Worm (Caenorhabditis elegans) whole organism, L4 larva: ENCODE results near the gene talp-3.
A peak's percentile ranks its signal among the peaks of the same experiment; 100 is the strongest.

ENCODE experiments used
- F44E2.7 ChIP-seq: fragments of 200-800 bp; sonication (Bioruptor generic); IDR thresholded peaks from 2 replicates; pipeline ENCODE4 v2.1.2; 2022; ENCODE audit warnings: missing genetic modification characterization, missing compliant biosample characterization
- R02D3.7 ChIP-seq: fragments of 150-350 bp; sonication (generic microtip); optimal IDR thresholded peaks from 3 replicates; lab custom pipeline; 2014; ENCODE audit warnings: missing biosample characterization, missing genetic modification characterization
- ZK546.5 ChIP-seq, 2 experiments: sonication (generic microtip); optimal IDR thresholded peaks; 2 replicates each; lab custom pipeline; 2017; ENCODE audit warnings: missing biosample characterization in 2 of 2, missing genetic modification characterization in 2 of 2
- aha-1 ChIP-seq: fragments of 150-350 bp; peaks from one replicate; lab custom pipeline; 2014; ENCODE audit warnings: missing biosample characterization, missing genetic modification characterization
- arid-1 ChIP-seq: fragments of 200-800 bp; sonication (Bioruptor generic); conservative IDR thresholded peaks from 2 replicates; pipeline ENCODE4 v1.3.6; 2022; ENCODE audit warnings: missing genetic modification reagents, missing genetic modification characterization, missing compliant biosample characterization
- attf-4 ChIP-seq: sonication (generic microtip); optimal IDR thresholded peaks from 3 replicates; lab custom pipeline; 2017; ENCODE audit warnings: missing biosample characterization, missing genetic modification characterization
- ceh-20 ChIP-seq: fragments of 200-800 bp; sonication (Bioruptor generic); IDR thresholded peaks from 2 replicates; pipeline ENCODE4 v1.3.6; 2022; ENCODE audit warnings: missing genetic modification reagents, missing genetic modification characterization, missing compliant biosample characterization
- ceh-28 ChIP-seq: fragments of 150-350 bp; optimal IDR thresholded peaks from 2 replicates; lab custom pipeline; 2014; ENCODE audit warnings: missing biosample characterization, missing genetic modification reagents, missing genetic modification characterization
- ceh-62 ChIP-seq: sonication (generic microtip); optimal IDR thresholded peaks from 2 replicates; lab custom pipeline; 2017; ENCODE audit warnings: missing biosample characterization, missing genetic modification characterization
- cey-2 ChIP-seq: sonication (generic microtip); optimal IDR thresholded peaks from 3 replicates; lab custom pipeline; 2017; ENCODE audit warnings: missing genetic modification characterization, mild to moderate bottlenecking, missing compliant biosample characterization, antibody characterized with exemption, borderline replicate concordance; ENCODE audit not compliant: insufficient read depth
- ctbp-1 ChIP-seq: fragments of 200-800 bp; sonication (Bioruptor generic); IDR thresholded peaks from 2 replicates; pipeline ENCODE4 v1.3.6; 2022; ENCODE audit warnings: missing genetic modification reagents, missing genetic modification characterization, missing compliant biosample characterization
- daf-16 ChIP-seq, 3 experiments: sonication (generic microtip); optimal IDR thresholded peaks; 2 replicates each; lab custom pipeline; 2016 to 2017; ENCODE audit warnings: missing genetic modification characterization in 3 of 3, missing genetic modification reagents in 3 of 3, mild to moderate bottlenecking in 2 of 3, missing compliant biosample characterization in 2 of 3, missing biosample characterization in 1 of 3, moderate library complexity in 1 of 3
- duxl-1 ChIP-seq: sonication (generic microtip); optimal IDR thresholded peaks from 2 replicates; lab custom pipeline; 2016; ENCODE audit warnings: mild to moderate bottlenecking, missing genetic modification characterization, moderate library complexity, missing compliant biosample characterization; ENCODE audit not compliant: poor library complexity
- dve-1 ChIP-seq: sonication (generic microtip); optimal IDR thresholded peaks from 2 replicates; lab custom pipeline; 2017; ENCODE audit warnings: antibody characterized with exemption, mild to moderate bottlenecking, missing genetic modification characterization, missing compliant biosample characterization; ENCODE audit not compliant: insufficient read depth
- egl-43 ChIP-seq: fragments of 200-800 bp; sonication (Bioruptor generic); IDR thresholded peaks from 2 replicates; pipeline ENCODE4 v1.3.6; 2022; ENCODE audit warnings: missing genetic modification reagents, missing genetic modification characterization, missing compliant biosample characterization
- gei-8 ChIP-seq: fragments of 200-800 bp; sonication (Bioruptor generic); optimal IDR thresholded peaks from 2 replicates; lab custom pipeline; 2018; ENCODE audit warnings: mild to moderate bottlenecking, missing genetic modification characterization, missing compliant biosample characterization
- hif-1 ChIP-seq, 2 experiments: sonication (generic microtip); optimal IDR thresholded peaks; 2 replicates each; lab custom pipeline; 2016 to 2017; ENCODE audit warnings: missing compliant biosample characterization in 2 of 2, missing genetic modification characterization in 2 of 2, missing genetic modification reagents in 2 of 2, missing genotype in 2 of 2, mild to moderate bottlenecking in 1 of 2
- hlh-11 ChIP-seq: fragments of 200-800 bp; sonication (Bioruptor generic); optimal IDR thresholded peaks from 2 replicates; lab custom pipeline; 2018; ENCODE audit warnings: mild to moderate bottlenecking, missing genetic modification characterization, missing compliant biosample characterization
- hlh-30 ChIP-seq: sonication (generic microtip); optimal IDR thresholded peaks from 2 replicates; lab custom pipeline; 2017; ENCODE audit warnings: antibody characterized with exemption, mild to moderate bottlenecking, missing genetic modification characterization, missing compliant biosample characterization; ENCODE audit not compliant: insufficient read depth
- lin-1 ChIP-seq: fragments of 200-800 bp; sonication (Bioruptor generic); IDR thresholded peaks from 2 replicates; pipeline ENCODE4 v1.3.6; 2022; ENCODE audit warnings: missing genetic modification reagents, missing genetic modification characterization, missing compliant biosample characterization
- lin-13 ChIP-seq: fragments of 150-350 bp; optimal IDR thresholded peaks from 2 replicates; lab custom pipeline; 2014; ENCODE audit warnings: missing biosample characterization, missing genetic modification reagents, missing genetic modification characterization
- lsy-2 ChIP-seq, 2 experiments: fragments of 150-350 bp in 1 of 2; sonication (generic microtip) in 1 of 2; optimal IDR thresholded peaks; 2 replicates each; lab custom pipeline; 2014 to 2017; ENCODE audit warnings: missing biosample characterization in 2 of 2, missing genetic modification characterization in 2 of 2
- mdl-1 ChIP-seq, 2 experiments: fragments of 150-350 bp in 1 of 2; sonication (generic microtip) in 1 of 2; optimal IDR thresholded peaks; 2 replicates each; lab custom pipeline; 2014 to 2017; ENCODE audit warnings: missing biosample characterization in 2 of 2, missing genetic modification characterization in 2 of 2
- mdt-29 ChIP-seq: fragments of 200-800 bp; sonication (Bioruptor generic); IDR thresholded peaks from 2 replicates; pipeline ENCODE4 v1.3.6; 2022; ENCODE audit warnings: missing genetic modification reagents, missing genetic modification characterization, missing compliant biosample characterization
- mep-1 ChIP-seq: fragments of 150-350 bp; sonication (generic microtip); optimal IDR thresholded peaks from 3 replicates; lab custom pipeline; 2014; ENCODE audit warnings: missing biosample characterization, missing genetic modification characterization
- mes-2 ChIP-seq: sonication (generic microtip); optimal IDR thresholded peaks from 2 replicates; lab custom pipeline; 2016; ENCODE audit warnings: missing genotype, mild to moderate bottlenecking, missing genetic modification characterization, missing compliant biosample characterization; ENCODE audit not compliant: poor library complexity, severe bottlenecking
- mxl-3 ChIP-seq: fragments of 200-800 bp; sonication (Bioruptor generic); optimal IDR thresholded peaks from 2 replicates; lab custom pipeline; 2018; ENCODE audit warnings: mild to moderate bottlenecking, missing genetic modification characterization, missing compliant biosample characterization
- nhr-10 ChIP-seq: fragments of 150-350 bp; optimal IDR thresholded peaks from 2 replicates; lab custom pipeline; 2014; ENCODE audit warnings: missing biosample characterization, missing genetic modification characterization
- nhr-11 ChIP-seq: fragments of 150-350 bp; optimal IDR thresholded peaks from 2 replicates; lab custom pipeline; 2014; ENCODE audit warnings: missing biosample characterization, missing genetic modification characterization
- nhr-237 ChIP-seq: sonication (generic microtip); optimal IDR thresholded peaks from 2 replicates; lab custom pipeline; 2017; ENCODE audit warnings: missing biosample characterization, missing genetic modification characterization
- nhr-28 ChIP-seq: fragments of 150-350 bp; optimal IDR thresholded peaks from 2 replicates; lab custom pipeline; 2014; ENCODE audit warnings: missing biosample characterization, missing genetic modification characterization
- nhr-48 ChIP-seq: sonication (generic microtip); optimal IDR thresholded peaks from 2 replicates; lab custom pipeline; 2016; ENCODE audit warnings: mild to moderate bottlenecking, missing genetic modification characterization, missing compliant biosample characterization
- nhr-6 ChIP-seq: fragments of 150-350 bp; optimal IDR thresholded peaks from 2 replicates; lab custom pipeline; 2014; ENCODE audit warnings: missing biosample characterization, missing genetic modification characterization
- nhr-76 ChIP-seq: fragments of 150-350 bp; optimal IDR thresholded peaks from 2 replicates; lab custom pipeline; 2014; ENCODE audit warnings: missing biosample characterization, missing genetic modification characterization
- rbr-2 ChIP-seq: sonication (generic microtip); optimal IDR thresholded peaks from 2 replicates; lab custom pipeline; 2016; ENCODE audit warnings: missing genotype, missing genetic modification characterization, missing compliant biosample characterization
- set-16 ChIP-seq: fragments of 200-800 bp; sonication (Bioruptor generic); IDR thresholded peaks from 2 replicates; pipeline ENCODE4 v1.3.6; 2022; ENCODE audit warnings: missing genetic modification reagents, missing genetic modification characterization, missing compliant biosample characterization
- skn-1 ChIP-seq: fragments of 150-350 bp; optimal IDR thresholded peaks from 2 replicates; lab custom pipeline; 2014; ENCODE audit warnings: missing biosample characterization, missing genetic modification characterization
- spr-1 ChIP-seq: sonication (generic microtip); optimal IDR thresholded peaks from 2 replicates; lab custom pipeline; 2016; ENCODE audit warnings: mild to moderate bottlenecking, missing genetic modification characterization, missing compliant biosample characterization
- tag-97 ChIP-seq: fragments of 200-800 bp; sonication (Bioruptor generic); IDR thresholded peaks from 2 replicates; pipeline ENCODE4 v1.3.6; 2022; ENCODE audit warnings: missing genetic modification characterization, missing compliant biosample characterization
- unc-130 ChIP-seq: sonication (generic microtip); optimal IDR thresholded peaks from 2 replicates; lab custom pipeline; 2016; ENCODE audit warnings: missing genetic modification reagents, missing genetic modification characterization, missing compliant biosample characterization
- unc-39 ChIP-seq: sonication (generic microtip); optimal IDR thresholded peaks from 2 replicates; lab custom pipeline; 2017; ENCODE audit warnings: missing biosample characterization, missing genetic modification characterization
- unc-62 ChIP-seq, 3 experiments: fragments of 150-350 bp in 1 of 3; sonication (generic microtip); optimal IDR thresholded peaks in 2 of 3; peaks in 1 of 3; 1 replicate in 1 of 3; 2 replicates in 2 of 3; lab custom pipeline; 2014 to 2017; ENCODE audit warnings: missing biosample characterization in 3 of 3, missing genetic modification characterization in 3 of 3, missing genetic modification reagents in 3 of 3, missing genotype in 1 of 3
- zfp-3 ChIP-seq: fragments of 200-800 bp; sonication (Bioruptor generic); conservative IDR thresholded peaks from 2 replicates; pipeline ENCODE4 v1.3.6; 2022; ENCODE audit warnings: missing genetic modification reagents, missing genetic modification characterization, missing compliant biosample characterization
- zip-2 ChIP-seq: fragments of 150-350 bp; optimal IDR thresholded peaks from 2 replicates; lab custom pipeline; 2014; ENCODE audit warnings: missing biosample characterization, missing genetic modification characterization
- ztf-7 ChIP-seq: fragments of 150-350 bp; optimal IDR thresholded peaks from 2 replicates; lab custom pipeline; 2014; ENCODE audit warnings: missing biosample characterization, missing genetic modification characterization

talp-3 gene

DNA sequence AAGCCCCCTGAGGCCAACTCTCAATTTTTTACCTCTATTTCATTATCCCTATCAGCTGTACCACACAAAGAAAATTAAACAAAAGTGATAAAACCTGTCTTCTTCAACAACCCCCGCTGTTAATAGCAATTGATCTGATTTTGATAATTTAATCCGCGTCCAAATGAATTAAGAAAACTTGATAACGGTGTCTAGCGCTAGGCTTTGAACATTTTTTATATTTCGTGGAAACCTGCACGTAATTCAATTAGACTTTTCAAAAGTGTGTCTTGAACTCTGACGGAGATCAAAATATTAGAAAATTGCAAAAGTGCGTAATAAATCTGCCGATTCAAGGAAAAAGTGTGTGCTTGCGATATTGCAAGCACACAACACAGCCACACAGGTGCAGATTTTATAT is 39.8 kb downstream of the talp-3 start:
- TF ChIP-seq nhr-11 (tag; lab: Kevin White, UChicago): peak; percentile 33
- TF ChIP-seq unc-39 (tag; lab: Kevin White, UChicago): no peak
- TF ChIP-seq aha-1 (tag; lab: Kevin White, UChicago): peak; percentile 64
- no peak for TF ChIP-seq mdl-1 (tag; optimal IDR thresholded peaks at IDR 0.05; lab: Kevin White, UChicago)
- TF ChIP-seq mdt-29 (GFP tag; lab: Robert Waterston, UW): no peak
- peak in 1 of 2 experiments; percentile 71 for TF ChIP-seq unc-62 (GFP tag; optimal IDR thresholded peaks at IDR 0.05 in 1 of 2; lab: Kevin White, UChicago)
- no peak for TF ChIP-seq unc-62 (tag; optimal IDR thresholded peaks at IDR 0.05; lab: Kevin White, UChicago)

DNA sequence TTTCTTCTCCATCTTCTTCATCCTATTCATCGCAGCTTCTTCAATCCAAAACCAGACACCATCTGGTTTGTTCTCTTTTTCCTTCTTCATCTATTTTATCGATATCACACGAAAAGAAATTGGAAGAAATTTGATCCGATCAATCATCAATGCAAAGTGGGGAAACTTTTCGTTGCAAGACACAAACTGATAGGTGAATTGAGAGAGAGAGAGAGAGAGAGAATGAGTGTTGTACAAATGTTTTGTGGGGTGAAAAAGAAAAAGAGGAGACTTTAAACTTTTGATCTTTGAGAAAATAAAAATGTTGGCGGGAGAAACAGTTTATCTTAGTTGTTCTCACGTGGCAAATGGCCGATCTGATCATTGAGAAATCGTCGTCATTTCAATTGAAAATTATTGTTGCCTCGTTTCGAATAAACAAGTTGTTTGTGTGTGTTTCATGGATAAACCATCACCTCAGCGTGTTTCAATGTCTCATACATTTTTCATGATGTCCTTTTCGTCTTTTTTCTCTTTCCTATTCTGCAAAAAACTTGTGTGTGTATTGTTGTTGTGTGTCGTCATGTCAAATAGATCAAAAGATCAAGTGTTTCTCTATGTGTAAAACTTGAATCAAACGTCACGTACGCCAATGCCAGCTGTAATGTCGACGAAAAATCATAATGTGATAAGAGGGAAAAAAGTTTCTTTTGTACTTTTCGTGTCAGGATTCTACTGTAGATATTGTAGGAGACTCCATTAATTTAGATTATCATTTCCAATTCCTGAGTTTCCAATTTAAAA is 40.4 kb downstream of the talp-3 start:
- TF ChIP-seq mes-2: peak; percentile 46
- TF ChIP-seq F44E2.7 (GFP tag; lab: Robert Waterston, UW): no peak
- peak in 1 of 2 experiments; percentile 91 for TF ChIP-seq hif-1 (tag; optimal IDR thresholded peaks at IDR 0.05; lab: Kevin White, UChicago)
- TF ChIP-seq mep-1 (tag; lab: Kevin White, UChicago): peak; percentile 64
- no peak for TF ChIP-seq set-16 (GFP tag; lab: Robert Waterston, UW)
- TF ChIP-seq dve-1 (tag; lab: Kevin White, UChicago): peak; percentile 67
- peak; percentile 63 for TF ChIP-seq zip-2 (tag; lab: Kevin White, UChicago)
- TF ChIP-seq lin-1 (GFP tag; lab: Robert Waterston, UW): peak; percentile 7; the same call in 1 of the 2 replicates
- no peak for TF ChIP-seq tag-97 (GFP tag; lab: Robert Waterston, UW)
- TF ChIP-seq gei-8 (GFP tag; lab: Kevin White, UChicago): peak; percentile 33
- TF ChIP-seq skn-1 (tag; lab: Kevin White, UChicago): no peak
- TF ChIP-seq ZK546.5 (tag; optimal IDR thresholded peaks at IDR 0.05; lab: Kevin White, UChicago): no peak
- TF ChIP-seq ceh-62 (tag; lab: Kevin White, UChicago): no peak
- peak; percentile 39 to 67 for TF ChIP-seq mdl-1 (tag; optimal IDR thresholded peaks at IDR 0.05; lab: Kevin White, UChicago)
- TF ChIP-seq hlh-11: peak; percentile 64
- peak; percentile 46 for TF ChIP-seq nhr-10 (tag; lab: Kevin White, UChicago)
- TF ChIP-seq daf-16 (GFP tag; optimal IDR thresholded peaks at IDR 0.05; lab: Kevin White, UChicago): no peak
- TF ChIP-seq daf-16 (tag; optimal IDR thresholded peaks at IDR 0.05; lab: Kevin White, UChicago): peak; percentile 93
- TF ChIP-seq nhr-48 (tag; lab: Kevin White, UChicago): peak; percentile 73
- peak in 1 of 2 experiments; percentile 96 for TF ChIP-seq unc-62 (GFP tag; optimal IDR thresholded peaks at IDR 0.05 in 1 of 2; lab: Kevin White, UChicago)
- no peak for TF ChIP-seq unc-62 (tag; optimal IDR thresholded peaks at IDR 0.05; lab: Kevin White, UChicago)
- no peak for TF ChIP-seq ceh-20 (GFP tag; lab: Robert Waterston, UW)
- TF ChIP-seq rbr-2 (tag; lab: Kevin White, UChicago): peak; percentile 1
- peak; percentile 45 for TF ChIP-seq ztf-7 (tag; lab: Kevin White, UChicago)
- peak; percentile 81 for TF ChIP-seq nhr-28
- TF ChIP-seq egl-43 (GFP tag; lab: Robert Waterston, UW): no peak
- TF ChIP-seq hlh-30 (tag; lab: Kevin White, UChicago): peak; percentile 34
- no peak for TF ChIP-seq duxl-1
- no peak for TF ChIP-seq arid-1 (GFP tag; lab: Robert Waterston, UW)
- TF ChIP-seq lin-13 (GFP tag; lab: Kevin White, UChicago): no peak
- peak; percentile 94 for TF ChIP-seq aha-1 (tag; lab: Kevin White, UChicago)
- no peak for TF ChIP-seq attf-4
- peak; percentile 31 for TF ChIP-seq nhr-76 (tag; lab: Kevin White, UChicago)
- peak; percentile 12 for TF ChIP-seq cey-2 (tag; lab: Kevin White, UChicago)
- no peak for TF ChIP-seq unc-130
- TF ChIP-seq nhr-11 (tag; lab: Kevin White, UChicago): peak; percentile 21
- TF ChIP-seq ceh-28 (tag; lab: Kevin White, UChicago): no peak
- TF ChIP-seq mxl-3: peak; percentile 27
- no peak for TF ChIP-seq R02D3.7 (tag; lab: Kevin White, UChicago)
- peak; percentile 22 to 33 for TF ChIP-seq lsy-2 (tag; optimal IDR thresholded peaks at IDR 0.05; lab: Kevin White, UChicago)
- TF ChIP-seq ctbp-1 (GFP tag; lab: Robert Waterston, UW): no peak
- no peak for TF ChIP-seq zfp-3
- no peak for TF ChIP-seq spr-1 (tag; lab: Kevin White, UChicago)
- no peak for TF ChIP-seq unc-39 (tag; lab: Kevin White, UChicago)
- peak; percentile 31 for TF ChIP-seq nhr-6
- no peak for TF ChIP-seq mdt-29 (GFP tag; lab: Robert Waterston, UW)
- TF ChIP-seq nhr-237: no peak
